Fruit fly (Drosophila melanogaster): ENCODE measurements around the gene CG33493.

Gene CG33493

dm6 chr3L:10682725-10683367 is 10.1 kb downstream of the CG33493 start (continued):
- TF ChIP-seq Dek (tag; optimal IDR thresholded peaks at IDR 0.05) (peak; percentile 96), Doc2 (GFP tag; IDR thresholded peaks at IDR 0.05) (no peak; the same call in none of the 2 replicates), CG13296 (GFP tag; optimal IDR thresholded peaks at IDR 0.05) (peak; percentile 99), her (GFP tag; optimal IDR thresholded peaks at IDR 0.05) (peak; percentile 52), CG18476 (GFP tag; optimal IDR thresholded peaks at IDR 0.05) (peak; percentile 96), E2f2 (GFP tag; IDR thresholded peaks at IDR 0.05) (peak; percentile 87), CG1832 (GFP tag; optimal IDR thresholded peaks at IDR 0.05) (no peak), CG2120 (GFP tag; optimal IDR thresholded peaks at IDR 0.05) (peak; percentile 95), CG32767 (GFP tag; IDR thresholded peaks at IDR 0.05) (peak; percentile 98), CG2199 (GFP tag; IDR thresholded peaks at IDR 0.05) (0 out of 3 replicates have a peak, but pooled peaks have one; percentile 51), Atf6 (GFP tag; IDR thresholded peaks at IDR 0.05) (peak; percentile 99), mld (GFP tag; IDR thresholded peaks at IDR 0.05; ENCODE audit: partially characterized antibody) (no peak), CG4707 (GFP tag; optimal IDR thresholded peaks at IDR 0.05) (peak; percentile 97), chm (GFP tag; IDR thresholded peaks at IDR 0.05) (peak; percentile 89), fd3F (GFP tag; optimal IDR thresholded peaks at IDR 0.05) (peak; percentile 97), CG4404 (GFP tag; IDR thresholded peaks at IDR 0.05) (peak; percentile 94), unpg (GFP tag; optimal IDR thresholded peaks at IDR 0.05) (peak; percentile 96), h (optimal IDR thresholded peaks at IDR 0.05) (no peak), CG15073 (GFP tag; optimal IDR thresholded peaks at IDR 0.05) (peak; percentile 83), CG10147 (GFP tag; optimal IDR thresholded peaks at IDR 0.05) (peak; percentile 97), chn (GFP tag; optimal IDR thresholded peaks at IDR 0.05) (peak; percentile 92), CG17361 (GFP tag; IDR thresholded peaks at IDR 0.05) (peak; percentile 99), dati (GFP tag; IDR thresholded peaks at IDR 0.05) (peak; percentile 86), CG31388 (GFP tag; optimal IDR thresholded peaks at IDR 0.05) (peak; percentile 92), CG34224 (GFP tag; IDR thresholded peaks at IDR 0.05; ENCODE audit: partially characterized antibody) (peak; percentile 41; the same call in 1 of the 3 replicates), Dref (GFP tag; IDR thresholded peaks at IDR 0.05) (no peak), CG9437 (GFP tag; optimal IDR thresholded peaks at IDR 0.05) (peak; percentile 97), Hr51 (GFP tag; optimal IDR thresholded peaks at IDR 0.05) (peak; percentile 92 to 99), CG10959 (GFP tag; IDR thresholded peaks at IDR 0.05) (peak; percentile 86), Scr (GFP tag; IDR thresholded peaks at IDR 0.05; ENCODE audit: partially characterized antibody) (peak; percentile 9; the same call in 1 of the 2 replicates), Sry-δ (GFP tag; optimal IDR thresholded peaks at IDR 0.05) (peak; percentile 44), Meics (GFP tag; optimal IDR thresholded peaks at IDR 0.05) (peak; percentile 99), CG5953 (GFP tag; IDR thresholded peaks at IDR 0.05) (peak; percentile 92), CG8359 (GFP tag; optimal IDR thresholded peaks at IDR 0.05; ENCODE audit: borderline replicate concordance) (peak; percentile 90), Sry-β (GFP tag; optimal IDR thresholded peaks at IDR 0.05) (peak; percentile 61), Sox100B (GFP tag; optimal IDR thresholded peaks at IDR 0.05) (peak; percentile 100), CG10431 (GFP tag; optimal IDR thresholded peaks at IDR 0.05) (peak; percentile 95), CG14441 (GFP tag; IDR thresholded peaks at IDR 0.05) (peak; percentile 97), kay (GFP tag; optimal IDR thresholded peaks at IDR 0.05) (peak; percentile 92), salm (tag; optimal IDR thresholded peaks at IDR 0.05) (peak; percentile 96), HLH3B (GFP tag; IDR thresholded peaks at IDR 0.05) (peak; percentile 98), CG11696 (GFP tag; IDR thresholded peaks at IDR 0.05) (peak; percentile 80), CrebB (tag; optimal IDR thresholded peaks at IDR 0.05) (peak; percentile 91), peb (GFP tag; IDR thresholded peaks at IDR 0.05) (peak; percentile 94), wor (GFP tag; IDR thresholded peaks at IDR 0.05) (peak; percentile 96), hth (optimal IDR thresholded peaks at IDR 0.05) (no peak), Dip2 (GFP tag; IDR thresholded peaks at IDR 0.05) (no peak; the same call in 1 of the 2 replicates), Poxn (GFP tag; IDR thresholded peaks at IDR 0.05) (peak; percentile 91), CG2678 (tag; optimal IDR thresholded peaks at IDR 0.05) (peak; percentile 99), gcm2 (GFP tag; optimal IDR thresholded peaks at IDR 0.05) (peak; percentile 91)

All from whole organism, embryonic.